Worm (Caenorhabditis elegans): ENCODE results near the gene F37C12.10.

DNA sequence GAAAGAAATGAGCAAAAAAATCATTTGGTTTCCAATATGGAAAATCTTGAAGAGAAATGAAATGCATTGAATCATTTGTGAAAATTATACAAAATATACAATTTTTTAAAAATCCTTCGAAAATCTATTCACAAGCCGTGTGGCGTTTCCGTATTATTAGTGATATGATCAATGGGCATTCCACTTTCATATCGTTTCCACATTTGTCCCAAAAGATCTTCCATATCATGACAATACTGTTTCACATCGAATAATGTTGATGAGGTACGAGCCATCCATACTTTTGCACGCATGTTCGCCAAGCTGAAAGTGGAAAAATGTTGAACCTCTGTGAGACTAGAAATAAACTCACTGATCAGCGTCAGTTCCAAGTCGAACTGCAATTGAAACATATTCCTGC, 41.8 kb downstream of the F37C12.10 start:
- TF ChIP-seq zip-11 (GFP tag; IDR thresholded peaks at IDR 0.05) (no peak), jun-1 (tag; optimal IDR thresholded peaks at IDR 0.05) (no peak), ZK337.2 (GFP tag; IDR thresholded peaks at IDR 0.05) (no peak), ceh-28 (tag; optimal IDR thresholded peaks at IDR 0.05) (no peak), set-16 (GFP tag; IDR thresholded peaks at IDR 0.05) (no peak), rbr-2 (tag; optimal IDR thresholded peaks at IDR 0.05) (no peak), nhr-76 (tag; optimal IDR thresholded peaks at IDR 0.05) (no peak)
